Fruit fly (Drosophila melanogaster) whole organism, embryonic: ENCODE results near the gene cv-c.

Source experiments
- Abd-B ChIP-seq: fragments of 200-800 bp; sonication (Bioruptor generic); optimal IDR thresholded peaks from 2 replicates; lab custom pipeline; 2018; ENCODE audit warnings: missing biosample characterization, mild to moderate bottlenecking, missing genetic modification characterization, moderate library complexity
- Ada2b ChIP-seq: fragments of 200-800 bp; sonication (Bioruptor generic); IDR thresholded peaks from 2 replicates; pipeline ENCODE4 v1.3.6; 2022; ENCODE audit warnings: missing biosample characterization, missing genetic modification characterization
- Awh ChIP-seq: fragments of 200-800 bp; sonication (Bioruptor generic); IDR thresholded peaks from 2 replicates; pipeline ENCODE4, ENCODE4 v1.3.6; 2022; ENCODE audit warnings: missing biosample characterization, missing genetic modification characterization
- CG10147 ChIP-seq: fragments of 200-800 bp; sonication (Bioruptor generic); optimal IDR thresholded peaks from 2 replicates; lab custom pipeline; 2019; ENCODE audit warnings: missing biosample characterization, mild to moderate bottlenecking, missing genetic modification characterization, moderate library complexity
- CG11093 ChIP-seq: fragments of 200-800 bp; sonication (Bioruptor generic); IDR thresholded peaks from 3 replicates; pipeline ENCODE4 v1.3.6; 2022; ENCODE audit warnings: missing biosample characterization, missing genetic modification characterization
- CG11504 ChIP-seq: fragments of 200-800 bp; sonication (Bioruptor generic); optimal IDR thresholded peaks from 3 replicates; lab custom pipeline; 2019; ENCODE audit warnings: missing biosample characterization, mild to moderate bottlenecking, missing genetic modification characterization, moderate library complexity
- CG14014 ChIP-seq: fragments of 200-800 bp; sonication (Bioruptor generic); IDR thresholded peaks from 2 replicates; pipeline ENCODE4 v1.3.6; 2022; ENCODE audit warnings: missing biosample characterization, missing genetic modification characterization
- CG15269 ChIP-seq: fragments of 200-800 bp; sonication (Bioruptor generic); optimal IDR thresholded peaks from 2 replicates; lab custom pipeline; 2018; ENCODE audit warnings: missing biosample characterization, mild to moderate bottlenecking, missing genetic modification characterization, moderate library complexity
- CG16779 ChIP-seq: fragments of 200-800 bp; sonication (Bioruptor generic); IDR thresholded peaks from 2 replicates; pipeline ENCODE4 v1.3.6; 2022; ENCODE audit warnings: missing biosample characterization, missing genetic modification characterization
- CG16813 ChIP-seq: fragments of 200-800 bp; sonication (Bioruptor generic); IDR thresholded peaks from 3 replicates; pipeline ENCODE4 v1.3.6; 2022; ENCODE audit warnings: missing biosample characterization, missing genetic modification characterization; ENCODE audit not compliant: partially characterized antibody
- CG32767 ChIP-seq: fragments of 200-800 bp; sonication (Bioruptor generic); IDR thresholded peaks from 2 replicates; pipeline ENCODE4 v1.3.6; 2022; ENCODE audit warnings: missing biosample characterization, missing genetic modification characterization
- CG3995 ChIP-seq: fragments of 200-800 bp; sonication (Bioruptor generic); optimal IDR thresholded peaks from 3 replicates; lab custom pipeline; 2016; ENCODE audit warnings: missing biosample characterization, missing genetic modification characterization
- CG4730 ChIP-seq: fragments of 200-800 bp; sonication (Bioruptor generic); IDR thresholded peaks from 2 replicates; pipeline ENCODE4 v1.3.6; 2022; ENCODE audit warnings: missing biosample characterization, missing genetic modification characterization
- CG6791 ChIP-seq: fragments of 200-800 bp; sonication (Bioruptor generic); IDR thresholded peaks from 3 replicates; pipeline ENCODE4 v1.3.6; 2022; ENCODE audit warnings: missing biosample characterization, missing genetic modification characterization; ENCODE audit not compliant: partially characterized antibody
- CG7556 ChIP-seq: fragments of 200-800 bp; sonication (Bioruptor generic); optimal IDR thresholded peaks from 2 replicates; lab custom pipeline; 2017; ENCODE audit warnings: missing biosample characterization, mild to moderate bottlenecking, missing genetic modification characterization
- CG8089 ChIP-seq: fragments of 200-800 bp; sonication (Bioruptor generic); optimal IDR thresholded peaks from 3 replicates; lab custom pipeline; 2016; ENCODE audit warnings: missing biosample characterization, missing genetic modification characterization
- Drgx ChIP-seq: fragments of 200-800 bp; sonication (Bioruptor generic); IDR thresholded peaks from 2 replicates; pipeline ENCODE4 v1.3.6; 2022; ENCODE audit warnings: missing biosample characterization, missing genetic modification characterization
- Gsc ChIP-seq: fragments of 200-800 bp; sonication (Bioruptor generic); IDR thresholded peaks from 2 replicates; pipeline ENCODE4 v1.3.6; 2022; ENCODE audit warnings: missing biosample characterization, missing genetic modification characterization
- H15 ChIP-seq: fragments of 200-800 bp; sonication (Bioruptor generic); IDR thresholded peaks from 3 replicates; pipeline ENCODE4 v1.3.6; 2022; ENCODE audit warnings: missing biosample characterization, missing genetic modification characterization
- HLH4C ChIP-seq: fragments of 200-800 bp; sonication (Bioruptor generic); IDR thresholded peaks from 3 replicates; pipeline ENCODE4 v1.3.6; 2022; ENCODE audit warnings: missing biosample characterization, missing genetic modification characterization; ENCODE audit not compliant: partially characterized antibody
- HLHmδ ChIP-seq: fragments of 200-800 bp; sonication (Bioruptor generic); optimal IDR thresholded peaks from 2 replicates; lab custom pipeline; 2018; ENCODE audit warnings: missing biosample characterization, mild to moderate bottlenecking, missing genetic modification characterization, moderate library complexity
- Hr78 ChIP-seq, 2 experiments: fragments of 200-800 bp in 1 of 2; fragments of >200 bp in 1 of 2; sonication (Bioruptor generic) in 1 of 2; optimal IDR thresholded peaks; 2 replicates each; lab custom pipeline; 2017 to 2019; ENCODE audit warnings: missing biosample characterization in 2 of 2, missing genetic modification characterization in 2 of 2, mild to moderate bottlenecking in 1 of 2, moderate library complexity in 1 of 2
- Pdp1 ChIP-seq, 2 experiments: fragments of 200-800 bp; sonication (Bioruptor generic); optimal IDR thresholded peaks; 3 replicates each; lab custom pipeline; 2016; ENCODE audit warnings: missing biosample characterization in 2 of 2, missing genetic modification characterization in 2 of 2, mild to moderate bottlenecking in 1 of 2, moderate library complexity in 1 of 2
- Stat92E ChIP-seq, 3 experiments: fragments of >200 bp in 2 of 3; fragments of 200-800 bp in 1 of 3; sonication (Bioruptor generic) in 1 of 3; optimal IDR thresholded peaks; 2 replicates each; lab custom pipeline; 2017 to 2019; ENCODE audit warnings: missing biosample characterization in 3 of 3, missing genetic modification characterization in 3 of 3, mild to moderate bottlenecking in 1 of 3, moderate library complexity in 1 of 3
- ara ChIP-seq: fragments of 200-800 bp; sonication (Bioruptor generic); IDR thresholded peaks from 2 replicates; pipeline ENCODE4 v1.3.6; 2022; ENCODE audit warnings: missing biosample characterization, missing genetic modification characterization
- bsh ChIP-seq, 2 experiments: fragments of 200-800 bp; sonication (Bioruptor generic); optimal IDR thresholded peaks; 2 replicates each; lab custom pipeline; 2017 to 2018; ENCODE audit warnings: mild to moderate bottlenecking in 2 of 2, missing biosample characterization in 2 of 2, missing genetic modification characterization in 2 of 2, moderate library complexity in 1 of 2
- chinmo ChIP-seq: fragments of 200-800 bp; sonication (Bioruptor generic); IDR thresholded peaks from 4 replicates; pipeline ENCODE4 v1.3.6; 2022; ENCODE audit warnings: missing biosample characterization, missing genetic modification characterization; ENCODE audit not compliant: partially characterized antibody
- cwo ChIP-seq: fragments of 200-800 bp; sonication (Bioruptor generic); optimal IDR thresholded peaks from 3 replicates; lab custom pipeline; 2017; ENCODE audit warnings: missing biosample characterization, missing genetic modification characterization, mild to moderate bottlenecking, moderate library complexity, missing genetic modification reagents
- dmrt11E ChIP-seq: fragments of 200-800 bp; sonication (Bioruptor generic); optimal IDR thresholded peaks from 3 replicates; lab custom pipeline; 2018; ENCODE audit warnings: missing biosample characterization, mild to moderate bottlenecking, missing genetic modification characterization, moderate library complexity
- ems ChIP-seq: fragments of 200-800 bp; sonication (Bioruptor generic); optimal IDR thresholded peaks from 3 replicates; lab custom pipeline; 2016; ENCODE audit warnings: missing biosample characterization, missing genetic modification characterization
- fru ChIP-seq: fragments of >200 bp; optimal IDR thresholded peaks from 2 replicates; lab custom pipeline; 2017
- gcm ChIP-seq: fragments of 200-800 bp; sonication (Bioruptor generic); optimal IDR thresholded peaks from 2 replicates; lab custom pipeline; 2019; ENCODE audit warnings: missing biosample characterization, mild to moderate bottlenecking, missing genetic modification characterization, moderate library complexity
- kni ChIP-seq: fragments of 200-800 bp; sonication (Bioruptor generic); optimal IDR thresholded peaks from 3 replicates; lab custom pipeline; 2017; ENCODE audit warnings: mild to moderate bottlenecking, missing biosample characterization, missing genetic modification reagents, missing genetic modification characterization
- lola ChIP-seq, 3 experiments: fragments of >200 bp in 2 of 3; fragments of 200-800 bp in 1 of 3; sonication (Bioruptor generic) in 1 of 3; optimal IDR thresholded peaks; 2 replicates each; lab custom pipeline; 2017 to 2019; ENCODE audit warnings: missing biosample characterization in 3 of 3, missing genetic modification characterization in 3 of 3, mild to moderate bottlenecking in 1 of 3, moderate library complexity in 1 of 3
- mld ChIP-seq: fragments of 200-800 bp; sonication (Bioruptor generic); IDR thresholded peaks from 3 replicates; pipeline ENCODE4 v1.3.6; 2022; ENCODE audit warnings: missing biosample characterization, missing genetic modification characterization; ENCODE audit not compliant: partially characterized antibody
- nerfin-2 ChIP-seq: fragments of 200-800 bp; sonication (Bioruptor generic); IDR thresholded peaks from 2 replicates; pipeline ENCODE4 v1.3.6; 2022; ENCODE audit warnings: missing biosample characterization, missing genetic modification characterization; ENCODE audit not compliant: partially characterized antibody
- nom ChIP-seq: fragments of 200-800 bp; sonication (Bioruptor generic); optimal IDR thresholded peaks from 2 replicates; lab custom pipeline; 2017; ENCODE audit warnings: missing biosample characterization, missing genetic modification characterization, mild to moderate bottlenecking, moderate library complexity, missing genetic modification reagents
- pan ChIP-seq, 4 experiments: fragments of >200 bp in 3 of 4; fragments of 200-800 bp in 1 of 4; sonication (Bioruptor generic) in 1 of 4; optimal IDR thresholded peaks in 3 of 4; IDR thresholded peaks in 1 of 4; 2 replicates each; pipeline versions ENCODE4 v1.3.6 to Lab custom; 2017 to 2022; ENCODE audit warnings: missing biosample characterization in 2 of 4, missing genetic modification characterization in 2 of 4, mixed read lengths in 1 of 4
- sens ChIP-seq: fragments of 200-800 bp; sonication (Bioruptor generic); peaks from one replicate; lab custom pipeline; 2016; ENCODE audit warnings: missing biosample characterization, missing genetic modification characterization
- shn ChIP-seq: fragments of 200-800 bp; sonication (Bioruptor generic); optimal IDR thresholded peaks from 3 replicates; lab custom pipeline; 2016; ENCODE audit warnings: missing biosample characterization, missing genetic modification characterization
- so ChIP-seq: fragments of 200-800 bp; sonication (Bioruptor generic); IDR thresholded peaks from 3 replicates; pipeline ENCODE4 v1.3.6; 2022; ENCODE audit warnings: missing biosample characterization, missing genetic modification characterization
- sob ChIP-seq: fragments of 200-800 bp; sonication (Bioruptor generic); IDR thresholded peaks from 2 replicates; pipeline ENCODE4 v1.3.6; 2022; ENCODE audit warnings: missing biosample characterization, missing genetic modification characterization
- unpg ChIP-seq: fragments of 200-800 bp; sonication (Bioruptor generic); optimal IDR thresholded peaks from 3 replicates; lab custom pipeline; 2018; ENCODE audit warnings: missing biosample characterization, mild to moderate bottlenecking, missing genetic modification characterization, moderate library complexity
- zen ChIP-seq: fragments of 200-800 bp; sonication (Bioruptor generic); optimal IDR thresholded peaks from 3 replicates; lab custom pipeline; 2018; ENCODE audit warnings: missing biosample characterization, mild to moderate bottlenecking, missing genetic modification characterization, moderate library complexity
- zf30C ChIP-seq: fragments of 200-800 bp; sonication (Bioruptor generic); optimal IDR thresholded peaks from 3 replicates; lab custom pipeline; 2018; ENCODE audit warnings: missing biosample characterization, mild to moderate bottlenecking, missing genetic modification characterization

Gene cv-c

DNA sequence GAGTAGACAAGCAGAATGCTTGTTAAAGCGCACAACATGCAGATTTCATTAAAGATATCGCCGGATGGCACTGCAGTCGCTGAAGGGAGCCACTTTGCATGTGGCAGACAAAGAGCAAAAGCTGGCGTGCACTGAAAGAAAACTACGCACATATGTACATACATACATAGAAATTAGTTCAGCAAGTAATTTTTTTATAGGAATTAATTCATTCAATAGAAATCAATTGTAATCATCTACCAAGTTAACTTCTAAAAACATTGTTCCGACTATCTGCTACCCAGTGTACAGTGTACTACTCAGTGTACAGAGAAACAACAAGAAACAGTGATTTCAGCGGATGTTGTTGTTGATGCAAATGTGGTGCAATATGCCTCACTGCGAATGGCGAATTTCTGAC lies 32.2 kb downstream of the cv-c start:
- peak; percentile 49 for TF ChIP-seq Drgx (GFP tag; lab: Robert Waterston, UW)
- TF ChIP-seq CG16813 (GFP tag; lab: Robert Waterston, UW): 0 out of 3 replicates have a peak, but pooled peaks have one; percentile 35
- peak; percentile 62 for TF ChIP-seq nom
- no peak for TF ChIP-seq HLHmδ
- TF ChIP-seq CG6791 (GFP tag; lab: Robert Waterston, UW): 0 out of 3 replicates have a peak, but pooled peaks have one; percentile 33
- peak; percentile 8 for TF ChIP-seq sens (GFP tag; lab: Kevin White, UChicago)
- peak in 1 of 2 experiments; percentile 77 for TF ChIP-seq bsh (GFP tag; optimal IDR thresholded peaks at IDR 0.05; lab: Kevin White, UChicago)
- TF ChIP-seq nerfin-2 (GFP tag; lab: Robert Waterston, UW): 0 out of 2 replicates have a peak, but pooled peaks have one; percentile 33
- TF ChIP-seq CG3995: no peak
- TF ChIP-seq HLH4C: peak; percentile 29; the same call in 1 of the 3 replicates

DNA sequence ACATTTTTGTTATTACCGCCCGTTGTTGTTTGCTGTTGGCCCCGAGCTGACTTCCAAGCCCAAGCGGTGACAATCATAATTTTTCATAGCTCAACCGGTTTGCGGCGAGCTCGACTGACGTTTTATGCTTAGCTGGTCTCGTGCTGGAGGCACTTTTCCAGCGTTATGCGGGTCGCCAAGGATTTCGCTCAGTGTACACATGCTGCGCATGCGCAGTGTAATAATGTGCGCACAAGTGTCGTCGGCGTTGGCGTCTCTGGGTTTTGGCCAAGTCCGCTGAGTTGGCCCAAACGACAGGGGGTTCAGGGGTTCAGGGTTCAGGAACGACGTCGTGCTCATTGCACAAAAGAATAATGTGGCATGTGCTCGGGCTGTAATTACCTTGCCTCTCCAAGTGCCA lies 36.4 kb downstream of the cv-c start:
- TF ChIP-seq fru: no peak
- no peak for TF ChIP-seq CG3995
- no peak for TF ChIP-seq Stat92E (GFP tag; optimal IDR thresholded peaks at IDR 0.05; lab: Kevin White, UChicago)
- TF ChIP-seq Ada2b (GFP tag; lab: Robert Waterston, UW): no peak
- TF ChIP-seq shn (GFP tag; lab: Kevin White, UChicago): no peak
- TF ChIP-seq Abd-B (GFP tag; lab: Kevin White, UChicago): peak; percentile 22
- TF ChIP-seq cwo (GFP tag; lab: Kevin White, UChicago): peak; percentile 75
- TF ChIP-seq CG32767 (GFP tag; lab: Robert Waterston, UW): peak; percentile 18; the same call in 1 of the 2 replicates
- no peak for TF ChIP-seq pan (optimal IDR thresholded peaks at IDR 0.05; lab: Kevin White, UChicago)
- peak in 1 of 2 experiments; percentile 31 for TF ChIP-seq pan (GFP tag; optimal IDR thresholded peaks at IDR 0.05 in 1 of 2, IDR thresholded peaks at IDR 0.05 in 1 of 2)
- 0 out of 3 replicates have a peak, but pooled peaks have one; percentile 42 for TF ChIP-seq mld (GFP tag; lab: Robert Waterston, UW)
- no peak for TF ChIP-seq CG4730 (GFP tag; lab: Robert Waterston, UW)
- TF ChIP-seq CG15269 (tag; lab: Kevin White, UChicago): peak; percentile 25
- TF ChIP-seq unpg (GFP tag; lab: Kevin White, UChicago): no peak
- TF ChIP-seq CG7556: no peak
- TF ChIP-seq Gsc (GFP tag; lab: Robert Waterston, UW): no peak
- TF ChIP-seq CG14014 (GFP tag; lab: Robert Waterston, UW): peak; percentile 15; the same call in 1 of the 2 replicates
- TF ChIP-seq ems (GFP tag; lab: Kevin White, UChicago): no peak
- TF ChIP-seq gcm (GFP tag; lab: Kevin White, UChicago): peak; percentile 6
- TF ChIP-seq zf30C (GFP tag; lab: Kevin White, UChicago): peak; percentile 66
- 0 out of 3 replicates have a peak, but pooled peaks have one; percentile 7 for TF ChIP-seq so (GFP tag; lab: Robert Waterston, UW)
- peak in 1 of 2 experiments; percentile 20 for TF ChIP-seq Hr78 (GFP tag; optimal IDR thresholded peaks at IDR 0.05; lab: Kevin White, UChicago)
- TF ChIP-seq CG8089: no peak
- TF ChIP-seq chinmo (GFP tag; lab: Robert Waterston, UW): peak; percentile 81; the same call in 2 of the 4 replicates
- TF ChIP-seq CG16779 (GFP tag; lab: Robert Waterston, UW): 0 out of 2 replicates have a peak, but pooled peaks have one; percentile 41
- TF ChIP-seq Pdp1 (GFP tag; optimal IDR thresholded peaks at IDR 0.05; lab: Kevin White, UChicago): peak in 1 of 2 experiments; percentile 2
- 0 out of 3 replicates have a peak, but pooled peaks have one; percentile 19 for TF ChIP-seq CG11093
- no peak for TF ChIP-seq dmrt11E (tag; lab: Kevin White, UChicago)
- TF ChIP-seq ara (GFP tag; lab: Robert Waterston, UW): no peak
- no peak for TF ChIP-seq lola (GFP tag; optimal IDR thresholded peaks at IDR 0.05; lab: Kevin White, UChicago)
- 0 out of 2 replicates have a peak, but pooled peaks have one; percentile 23 for TF ChIP-seq Awh
- peak; percentile 54 for TF ChIP-seq CG11504 (tag; lab: Kevin White, UChicago)
- TF ChIP-seq CG10147 (GFP tag; lab: Kevin White, UChicago): no peak
- TF ChIP-seq kni (GFP tag; lab: Kevin White, UChicago): peak; percentile 45
- peak; percentile 74 for TF ChIP-seq zen (tag; lab: Kevin White, UChicago)
- 0 out of 3 replicates have a peak, but pooled peaks have one; percentile 17 for TF ChIP-seq H15 (GFP tag; lab: Robert Waterston, UW)
- TF ChIP-seq sob (GFP tag; lab: Robert Waterston, UW): 0 out of 2 replicates have a peak, but pooled peaks have one; percentile 11
